Fruit fly (Drosophila melanogaster) whole organism: ENCODE results near the gene aux.

Source experiments
- Dll ChIP-seq: fragments of >200 bp; optimal IDR thresholded peaks from 2 replicates; lab custom pipeline; 2017
- EcR ChIP-seq, 2 experiments: fragments of >200 bp; optimal IDR thresholded peaks; 2 replicates each; lab custom pipeline; 2017; ENCODE audit warnings: missing biosample characterization in 2 of 2, missing genetic modification characterization in 2 of 2, missing genetic modification reagents in 2 of 2
- psq ChIP-seq: fragments of >200 bp; optimal IDR thresholded peaks from 2 replicates; lab custom pipeline; 2017

DNA sequence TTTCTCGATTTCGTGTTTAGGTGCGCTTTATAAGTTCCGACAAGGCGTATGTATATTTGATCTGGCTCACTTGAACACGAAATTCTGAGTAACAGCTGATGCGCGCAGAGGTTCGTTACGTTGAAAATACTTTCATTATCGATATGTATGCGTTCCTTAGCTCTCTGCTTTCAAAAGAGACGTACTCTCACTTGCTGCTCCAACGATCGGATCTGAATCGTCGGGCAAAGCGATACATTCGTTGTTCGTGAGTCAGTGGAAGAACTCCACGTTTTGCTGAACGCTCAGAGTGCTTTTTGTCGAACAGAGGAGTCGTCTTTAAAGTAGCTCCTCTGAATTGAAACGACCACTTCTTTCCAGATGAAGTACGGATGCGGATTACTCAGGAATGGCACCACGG lies 14.5 kb upstream of the aux start, which contains the start of gene beta-Man:
- TF ChIP-seq EcR (GFP tag; optimal IDR thresholded peaks at IDR 0.05; lab: Kevin White, UChicago) (no peak), psq (lab: Kevin White, UChicago) (no peak), Dll (lab: Kevin White, UChicago) (no peak)
